Fruit fly (Drosophila melanogaster): ENCODE results near the gene CheB98a.

- no peak for TF ChIP-seq Hr39 (GFP tag; optimal IDR thresholded peaks at IDR 0.05)
- no peak for TF ChIP-seq CG4318 (GFP tag; optimal IDR thresholded peaks at IDR 0.05)
- TF ChIP-seq CG6854 (GFP tag; optimal IDR thresholded peaks at IDR 0.05): no peak
- no peak for TF ChIP-seq achi (GFP tag; optimal IDR thresholded peaks at IDR 0.05)
- TF ChIP-seq CG16779 (tag; optimal IDR thresholded peaks at IDR 0.05): no peak
- TF ChIP-seq topi (GFP tag; optimal IDR thresholded peaks at IDR 0.05): no peak
- no peak for TF ChIP-seq Sox14 (GFP tag; optimal IDR thresholded peaks at IDR 0.05)
- no peak for TF ChIP-seq CG9139 (GFP tag; optimal IDR thresholded peaks at IDR 0.05)
- 0 out of 3 replicates have a peak, but pooled peaks have one; percentile 44 for TF ChIP-seq CG8119 (GFP tag; IDR thresholded peaks at IDR 0.05)
- TF ChIP-seq CG3032 (tag; optimal IDR thresholded peaks at IDR 0.05): no peak
- no peak for TF ChIP-seq pdm3 (GFP tag; optimal IDR thresholded peaks at IDR 0.05)
- no peak for TF ChIP-seq CG10669 (GFP tag; optimal IDR thresholded peaks at IDR 0.05)
Measured at dm6 chr3R:28845377-28845876, 38.9 kb downstream of the CheB98a start.

All from whole organism, prepupa.